Worm (Caenorhabditis elegans): Measurements from ENCODE around the gene C10E2.2.

Gene C10E2.2

ce11 chrX:16726879-16727278 lies 18.2 kb upstream of the C10E2.2 start:
- TF ChIP-seq C08G9.2 (tag; optimal IDR thresholded peaks at IDR 0.05) (peak; percentile 72), sdc-2 (tag; optimal IDR thresholded peaks at IDR 0.05) (peak; percentile 90), elt-4 (tag; optimal IDR thresholded peaks at IDR 0.05) (no peak), dmd-4 (tag; optimal IDR thresholded peaks at IDR 0.05; ENCODE audit: borderline replicate concordance) (peak; percentile 60), unc-42 (tag; optimal IDR thresholded peaks at IDR 0.05) (peak; percentile 62), ceh-2 (tag; optimal IDR thresholded peaks at IDR 0.05) (peak; percentile 67), nhr-11 (tag; optimal IDR thresholded peaks at IDR 0.05) (no peak), nfya-1 (tag; optimal IDR thresholded peaks at IDR 0.05) (peak; percentile 90), fax-1 (tag; optimal IDR thresholded peaks at IDR 0.05) (peak; percentile 9), ttx-3 (tag; optimal IDR thresholded peaks at IDR 0.05) (no peak), ahr-1 (tag; optimal IDR thresholded peaks at IDR 0.05) (no peak), zip-5 (tag; optimal IDR thresholded peaks at IDR 0.05) (no peak), hlh-30 (tag; optimal IDR thresholded peaks at IDR 0.05; ENCODE audit: insufficient read depth) (peak; percentile 83), ama-1 (optimal IDR thresholded peaks at IDR 0.05) (no peak), ref-2 (tag; optimal IDR thresholded peaks at IDR 0.05) (peak; percentile 87), eyg-1 (tag; optimal IDR thresholded peaks at IDR 0.05) (peak; percentile 55), hlh-6 (tag; optimal IDR thresholded peaks at IDR 0.05) (peak; percentile 34), rnt-1 (tag; optimal IDR thresholded peaks at IDR 0.05) (peak; percentile 81), ceh-6 (GFP tag; optimal IDR thresholded peaks at IDR 0.05) (peak; percentile 41), pag-3 (tag; optimal IDR thresholded peaks at IDR 0.05; ENCODE audit: borderline replicate concordance) (no peak), gmeb-2 (tag; optimal IDR thresholded peaks at IDR 0.05) (peak; percentile 6), hlh-15 (tag; optimal IDR thresholded peaks at IDR 0.05) (no peak), sox-2 (GFP tag; IDR thresholded peaks at IDR 0.05) (no peak), pros-1 (tag; optimal IDR thresholded peaks at IDR 0.05) (peak; percentile 83), ceh-22 (tag; optimal IDR thresholded peaks at IDR 0.05) (peak; percentile 55), F13H6.1 (tag; optimal IDR thresholded peaks at IDR 0.05) (peak; percentile 73), nhr-232 (tag; optimal IDR thresholded peaks at IDR 0.05) (no peak), pha-2 (tag; optimal IDR thresholded peaks at IDR 0.05) (peak; percentile 48), npax-4 (tag; optimal IDR thresholded peaks at IDR 0.05) (no peak), odd-2 (tag; optimal IDR thresholded peaks at IDR 0.05) (no peak), hlh-13 (GFP tag; optimal IDR thresholded peaks at IDR 0.05) (no peak), elt-2 (tag; optimal IDR thresholded peaks at IDR 0.05) (peak; percentile 71), ceh-14 (tag; optimal IDR thresholded peaks at IDR 0.05) (peak; percentile 91), lim-6 (tag; optimal IDR thresholded peaks at IDR 0.05) (peak; percentile 9), sox-4 (tag; optimal IDR thresholded peaks at IDR 0.05) (peak; percentile 23), ceh-30 (tag; optimal IDR thresholded peaks at IDR 0.05) (no peak), madf-2 (tag; optimal IDR thresholded peaks at IDR 0.05) (peak; percentile 51), pqm-1 (tag; optimal IDR thresholded peaks at IDR 0.05) (peak; percentile 1), Y22D7AL.16 (tag; optimal IDR thresholded peaks at IDR 0.05) (no peak), mec-3 (tag; optimal IDR thresholded peaks at IDR 0.05; ENCODE audit: borderline replicate concordance) (no peak), tbx-2 (tag; optimal IDR thresholded peaks at IDR 0.05) (peak; percentile 90), T23F11.4 (GFP tag; optimal IDR thresholded peaks at IDR 0.05) (peak; percentile 46), syd-9 (tag; optimal IDR thresholded peaks at IDR 0.05) (peak; percentile 69), ceh-48 (tag; optimal IDR thresholded peaks at IDR 0.05) (peak; percentile 37), fkh-10 (GFP tag; optimal IDR thresholded peaks at IDR 0.05) (no peak), ceh-34 (tag; optimal IDR thresholded peaks at IDR 0.05) (peak; percentile 89), lin-11 (tag; optimal IDR thresholded peaks at IDR 0.05) (peak; percentile 28), tbx-7 (tag; optimal IDR thresholded peaks at IDR 0.05) (peak; percentile 1), ztf-16 (tag; optimal IDR thresholded peaks at IDR 0.05) (no peak), ceh-45 (GFP tag; IDR thresholded peaks at IDR 0.05) (no peak), ceh-9 (tag; optimal IDR thresholded peaks at IDR 0.05) (no peak), pax-1 (tag; optimal IDR thresholded peaks at IDR 0.05) (peak; percentile 1), ceh-24 (tag; optimal IDR thresholded peaks at IDR 0.05) (no peak), ceh-31 (tag; optimal IDR thresholded peaks at IDR 0.05) (peak; percentile 91)
